Fruit fly (Drosophila melanogaster) whole organism, prepupa: ENCODE measurements around the gene CG43924.
"Not testable (repeated sequence)": the region's sequence is repeated elsewhere in the genome, so short reads cannot be mapped to it uniquely, and the experiment has no call there.

Source experiments
- CG10631 ChIP-seq: fragments of 200-800 bp; sonication (Bioruptor generic); optimal IDR thresholded peaks from 2 replicates; lab custom pipeline; 2016; ENCODE audit warnings: missing biosample characterization, missing genetic modification characterization
- CG16779 ChIP-seq: fragments of 200-800 bp; sonication (Bioruptor generic); optimal IDR thresholded peaks from 3 replicates; lab custom pipeline; 2017; ENCODE audit warnings: missing biosample characterization, mild to moderate bottlenecking, missing genetic modification characterization
- CG3032 ChIP-seq: fragments of 200-800 bp; optimal IDR thresholded peaks from 2 replicates; lab custom pipeline; 2019; ENCODE audit warnings: missing biosample characterization, mild to moderate bottlenecking, missing genetic modification characterization, moderate library complexity
- CG34406 ChIP-seq: fragments of 200-800 bp; sonication (Bioruptor generic); optimal IDR thresholded peaks from 3 replicates; lab custom pipeline; 2016; ENCODE audit warnings: missing biosample characterization, missing genetic modification characterization
- CG3919 ChIP-seq: fragments of 200-800 bp; sonication (Bioruptor generic); optimal IDR thresholded peaks from 3 replicates; lab custom pipeline; 2016; ENCODE audit warnings: missing biosample characterization, missing genetic modification characterization
- CG6276 ChIP-seq: fragments of 200-800 bp; sonication (Bioruptor generic); optimal IDR thresholded peaks from 2 replicates; lab custom pipeline; 2017; ENCODE audit warnings: missing biosample characterization, mild to moderate bottlenecking, missing genetic modification characterization
- Eip75B ChIP-seq: fragments of 200-800 bp; sonication (Bioruptor generic); optimal IDR thresholded peaks from 3 replicates; lab custom pipeline; 2016; ENCODE audit warnings: missing biosample characterization, missing genetic modification characterization
- achi ChIP-seq: fragments of 200-800 bp; sonication (Bioruptor generic); optimal IDR thresholded peaks from 3 replicates; lab custom pipeline; 2016; ENCODE audit warnings: missing biosample characterization, missing genetic modification characterization
- esn ChIP-seq: fragments of 200-800 bp; sonication (Bioruptor generic); optimal IDR thresholded peaks from 2 replicates; lab custom pipeline; 2016; ENCODE audit warnings: missing biosample characterization, mild to moderate bottlenecking, missing genetic modification characterization, moderate library complexity
- net ChIP-seq: fragments of 200-800 bp; sonication (Bioruptor generic); optimal IDR thresholded peaks from 3 replicates; lab custom pipeline; 2016; ENCODE audit warnings: missing biosample characterization, missing genetic modification characterization
- spab ChIP-seq: fragments of 200-800 bp; sonication (Bioruptor generic); optimal IDR thresholded peaks from 2 replicates; lab custom pipeline; 2017; ENCODE audit warnings: missing biosample characterization, mild to moderate bottlenecking, missing genetic modification characterization, missing genetic modification reagents

DNA sequence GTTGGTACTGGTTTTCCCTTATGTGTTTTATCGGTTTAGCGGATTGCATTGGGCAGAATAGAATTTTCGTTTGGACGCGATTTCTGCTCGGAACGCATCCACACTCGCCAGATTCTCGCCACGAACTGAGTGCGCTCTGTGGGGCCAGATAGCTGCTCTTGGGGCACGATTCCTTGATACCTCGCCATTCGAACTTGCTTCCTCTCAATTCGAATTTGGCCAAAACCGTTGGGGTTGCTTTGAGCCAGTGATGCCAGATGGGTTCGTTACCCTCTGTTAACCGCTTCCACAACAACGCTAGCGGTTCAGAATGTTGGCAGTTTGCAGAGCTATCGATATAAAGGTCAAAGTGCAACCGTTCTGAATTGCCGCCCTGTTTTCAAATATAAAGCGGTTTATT is 7.3 kb upstream of the CG43924 start, which contains the start of gene stol:
- TF ChIP-seq net; CG34406 (GFP tag; lab: Kevin White, UChicago); esn; CG16779 (tag; lab: Kevin White, UChicago); CG3032 (tag; lab: Kevin White, UChicago); achi (GFP tag; lab: Kevin White, UChicago); spab (GFP tag; lab: Kevin White, UChicago); Eip75B (GFP tag; lab: Kevin White, UChicago); CG6276; CG10631; CG3919: not testable (repeated sequence)
